Fruit fly (Drosophila melanogaster) whole organism, pupa: ENCODE results near the gene FoxP.

Source experiments
- CG4496 ChIP-seq: fragments of 200-800 bp; sonication (Bioruptor generic); IDR thresholded peaks from 3 replicates; pipeline ENCODE4 v1.3.6; 2022; ENCODE audit warnings: missing biosample characterization, missing genetic modification characterization
- CG9948 ChIP-seq: fragments of 200-800 bp; sonication (Bioruptor generic); optimal IDR thresholded peaks from 2 replicates; lab custom pipeline; 2018; ENCODE audit warnings: missing biosample characterization, mild to moderate bottlenecking, missing genetic modification characterization, moderate library complexity
- EcR ChIP-seq: fragments of 200-800 bp; sonication (Bioruptor generic); optimal IDR thresholded peaks from 3 replicates; lab custom pipeline; 2019; ENCODE audit warnings: missing biosample characterization, missing genetic modification characterization, mild to moderate bottlenecking, moderate library complexity, missing genetic modification reagents
- Ets98B ChIP-seq: fragments of 200-800 bp; sonication (Bioruptor generic); IDR thresholded peaks from 2 replicates; pipeline ENCODE4 v1.3.6; 2022; ENCODE audit warnings: missing biosample characterization, missing genetic modification characterization
- Pif1A ChIP-seq: fragments of 200-800 bp; sonication (Bioruptor generic); optimal IDR thresholded peaks from 3 replicates; lab custom pipeline; 2016; ENCODE audit warnings: missing biosample characterization, missing genetic modification characterization
- Pif1B ChIP-seq: fragments of 200-800 bp; sonication (Bioruptor generic); optimal IDR thresholded peaks from 3 replicates; lab custom pipeline; 2016; ENCODE audit warnings: missing biosample characterization, missing genetic modification characterization
- rn ChIP-seq: fragments of 200-800 bp; sonication (Bioruptor generic); IDR thresholded peaks from 2 replicates; pipeline ENCODE4 v1.3.6; 2022; ENCODE audit warnings: missing biosample characterization, missing genetic modification characterization

DNA sequence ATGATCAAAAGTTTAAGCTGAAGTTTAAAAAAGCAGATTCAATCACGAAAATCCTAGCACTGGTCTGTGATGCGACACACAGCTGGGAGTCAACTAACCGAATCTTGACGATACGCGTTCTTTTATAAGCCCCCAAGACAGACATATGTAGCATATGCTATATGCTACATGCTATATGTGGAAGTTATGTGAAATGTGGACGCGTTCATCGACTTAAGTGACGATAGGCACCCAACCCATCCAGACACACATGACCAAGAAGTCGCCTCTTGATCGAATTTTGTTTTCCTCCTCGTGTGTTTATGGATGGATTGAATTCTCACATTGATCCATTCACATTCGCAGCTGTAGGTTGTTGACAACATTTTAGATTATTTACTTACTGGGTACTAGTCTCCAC lies 2.5 kb upstream of the FoxP start, which contains the start of gene alphaTub85E:
- TF ChIP-seq EcR (no peak), CG9948 (tag; lab: Kevin White, UChicago) (no peak), Pif1B (GFP tag; lab: Kevin White, UChicago) (no peak), Ets98B (GFP tag; lab: Robert Waterston, UW) (no peak), CG4496 (no peak), Pif1A (no peak), rn (GFP tag; lab: Robert Waterston, UW) (no peak)
